Fruit fly (Drosophila melanogaster) whole organism, adult: Measurements from ENCODE around the gene CG17202.

Experiments
- CG14711 ChIP-seq: fragments of 200-800 bp; sonication (Bioruptor generic); optimal IDR thresholded peaks from 2 replicates; lab custom pipeline; 2018; ENCODE audit warnings: missing biosample characterization, mild to moderate bottlenecking, missing genetic modification characterization, moderate library complexity
- CG33017 ChIP-seq: fragments of 200-800 bp; sonication (Bioruptor generic); optimal IDR thresholded peaks from 2 replicates; lab custom pipeline; 2018; ENCODE audit warnings: missing biosample characterization, mild to moderate bottlenecking, missing genetic modification characterization, moderate library complexity
- Crg-1 ChIP-seq: fragments of 200-800 bp; sonication (Bioruptor generic); optimal IDR thresholded peaks from 2 replicates; lab custom pipeline; 2016; ENCODE audit warnings: missing biosample characterization, missing genetic modification characterization
- Mnt ChIP-seq: fragments of 200-800 bp; sonication (Bioruptor generic); optimal IDR thresholded peaks from 2 replicates; lab custom pipeline; 2016; ENCODE audit warnings: missing biosample characterization, mild to moderate bottlenecking, missing genetic modification characterization
- bab1 ChIP-seq: fragments of 200-800 bp; sonication (Bioruptor generic); optimal IDR thresholded peaks from 3 replicates; lab custom pipeline; 2019; ENCODE audit warnings: missing biosample characterization, mild to moderate bottlenecking, missing genetic modification characterization, moderate library complexity
- kay ChIP-seq: fragments of 200-800 bp; sonication (Bioruptor generic); peaks from one replicate; lab custom pipeline; 2016; ENCODE audit warnings: missing biosample characterization, missing genetic modification characterization, borderline replicate concordance
- pad ChIP-seq: fragments of 200-800 bp; sonication (Bioruptor generic); optimal IDR thresholded peaks from 3 replicates; lab custom pipeline; 2017; ENCODE audit warnings: missing biosample characterization, missing genetic modification characterization, mild to moderate bottlenecking, moderate library complexity, missing genetic modification reagents
- toe ChIP-seq: fragments of 200-800 bp; sonication (Bioruptor generic); optimal IDR thresholded peaks from 2 replicates; lab custom pipeline; 2016; ENCODE audit warnings: missing biosample characterization, missing genetic modification characterization

DNA sequence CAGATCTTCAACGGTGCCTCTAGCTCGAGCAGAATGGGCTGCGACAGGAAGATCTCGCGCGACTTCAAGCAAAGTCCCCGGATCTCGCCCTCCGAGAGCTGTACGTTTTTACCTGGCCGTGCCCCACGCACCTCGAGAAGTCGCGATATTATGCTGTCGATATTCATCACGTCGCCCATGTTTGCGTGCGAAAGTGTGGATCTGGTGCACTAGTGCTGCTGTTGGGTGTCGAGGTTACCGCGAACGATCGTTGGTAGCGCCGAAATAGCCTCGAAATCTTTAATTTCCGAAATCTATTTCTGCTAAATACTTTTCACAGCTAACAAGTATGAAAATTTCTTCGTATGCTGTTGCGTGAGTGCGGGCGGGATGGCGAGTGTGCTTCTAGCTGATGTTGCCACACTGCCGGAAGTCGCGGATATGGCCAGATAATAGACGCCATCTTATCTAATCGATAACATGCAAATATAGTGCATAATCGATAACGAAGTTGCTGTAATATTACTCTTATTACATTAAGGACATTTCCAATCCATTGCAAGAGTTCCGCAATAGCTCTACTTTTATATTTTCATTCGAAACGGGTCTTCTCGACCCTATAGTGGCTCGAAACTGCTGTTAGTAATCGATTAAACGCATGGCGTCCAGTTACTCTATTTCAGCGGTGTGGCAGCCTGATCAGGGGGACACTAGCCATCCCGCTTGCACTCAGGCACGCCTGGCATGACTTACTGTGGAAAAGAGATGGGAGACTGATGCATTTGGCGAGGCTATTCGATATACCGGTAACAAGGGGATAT lies 3.1 kb downstream of the CG17202 start, which contains the start of gene Pp1-87B:
- TF ChIP-seq CG33017 (tag; lab: Kevin White, UChicago) (no peak), pad (GFP tag; lab: Kevin White, UChicago) (peak; percentile 58), kay (no peak), Crg-1 (GFP tag; lab: Kevin White, UChicago) (peak; percentile 4), bab1 (GFP tag; lab: Kevin White, UChicago) (peak; percentile 4), CG14711 (tag; lab: Kevin White, UChicago) (no peak), Mnt (GFP tag; lab: Kevin White, UChicago) (peak; percentile 25), toe (no peak)
